Worm (Caenorhabditis elegans) whole organism, midembryonic: ENCODE results near the gene alh-1.

Experiments
- T22C8.4 ChIP-seq: fragments of 200-800 bp; sonication (Bioruptor generic); IDR thresholded peaks from 2 replicates; pipeline ENCODE4 v1.3.6; 2022; ENCODE audit warnings: missing genetic modification characterization, missing compliant biosample characterization
- cog-1 ChIP-seq: sonication (generic microtip); optimal IDR thresholded peaks from 2 replicates; lab custom pipeline; 2016; ENCODE audit warnings: missing genetic modification characterization, missing compliant biosample characterization
- flt-1 ChIP-seq: fragments of 200-800 bp; sonication (Bioruptor generic); IDR thresholded peaks from 2 replicates; pipeline ENCODE4 v1.3.6; 2022; ENCODE audit warnings: missing genetic modification characterization, missing compliant biosample characterization
- klf-2 ChIP-seq: fragments of 200-800 bp; sonication (Bioruptor generic); conservative IDR thresholded peaks from 2 replicates; pipeline ENCODE4 v1.3.6; 2022; ENCODE audit warnings: missing genetic modification reagents, missing genetic modification characterization, missing compliant biosample characterization
- med-1 ChIP-seq: sonication (generic microtip); optimal IDR thresholded peaks from 2 replicates; lab custom pipeline; 2017; ENCODE audit warnings: missing genetic modification characterization, mild to moderate bottlenecking, missing compliant biosample characterization, antibody characterized with exemption, missing genetic modification reagents; ENCODE audit not compliant: insufficient read depth
- tab-1 ChIP-seq: fragments of 200-800 bp; sonication (Bioruptor generic); IDR thresholded peaks from 2 replicates; pipeline ENCODE4 v1.3.6; 2022; ENCODE audit warnings: missing genetic modification characterization, missing compliant biosample characterization
- ztf-23 ChIP-seq: fragments of 200-800 bp; sonication (Bioruptor generic); IDR thresholded peaks from 2 replicates; pipeline ENCODE4 v1.3.6; 2022; ENCODE audit warnings: missing genetic modification reagents, missing genetic modification characterization, missing compliant biosample characterization
- ztf-29 ChIP-seq: fragments of 200-800 bp; sonication (Bioruptor generic); IDR thresholded peaks from 2 replicates; pipeline ENCODE4 v1.3.6; 2022; ENCODE audit warnings: missing genetic modification reagents, missing genetic modification characterization, missing compliant biosample characterization

ce11 chrIII:5080700-5081572, 3.4 kb downstream of the alh-1 start:
- TF ChIP-seq ztf-23 (GFP tag; lab: Robert Waterston, UW) (peak; percentile 78), T22C8.4 (GFP tag; lab: Robert Waterston, UW) (peak; percentile 73), ztf-29 (GFP tag; lab: Robert Waterston, UW) (peak; percentile 68), cog-1 (tag; lab: Kevin White, UChicago) (peak; percentile 79), tab-1 (GFP tag; lab: Robert Waterston, UW) (peak; percentile 85), klf-2 (GFP tag; lab: Robert Waterston, UW) (peak; percentile 74), flt-1 (GFP tag; lab: Robert Waterston, UW) (peak; percentile 90), med-1 (GFP tag; lab: Kevin White, UChicago) (peak; percentile 15)
